Fruit fly (Drosophila melanogaster): Measurements from ENCODE around the gene CG43149.

The CG43149 gene

DNA sequence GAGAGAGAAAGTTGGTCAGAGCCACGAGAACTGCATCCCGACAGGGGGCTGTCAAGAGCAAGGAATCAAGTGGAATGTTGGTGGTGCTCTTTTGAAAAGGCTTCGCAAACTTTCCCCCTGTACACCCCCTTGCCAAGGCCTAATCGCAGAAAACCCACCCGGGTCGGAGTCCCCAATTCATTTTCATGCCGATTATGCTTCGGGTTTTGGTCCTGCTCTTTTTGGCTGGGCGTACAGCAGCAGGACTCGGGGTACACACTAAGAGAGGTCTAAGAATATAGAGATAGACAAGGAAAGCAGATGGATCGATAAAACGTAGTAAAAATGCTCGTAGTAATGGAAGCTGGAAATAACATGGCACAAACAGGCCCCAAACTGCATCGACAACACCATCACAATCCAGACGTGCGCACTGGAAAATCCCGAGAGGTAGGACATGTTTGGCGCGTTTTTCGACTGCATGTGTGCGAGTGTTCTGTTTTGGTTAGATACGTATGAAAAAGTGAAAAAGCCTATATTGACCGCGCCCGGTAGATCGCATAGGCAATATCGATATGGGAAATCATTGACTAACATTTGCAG, 27.8 kb downstream of the CG43149 start (continued):
- TF ChIP-seq CG14860 (GFP tag; IDR thresholded peaks at IDR 0.05; ENCODE audit: partially characterized antibody) (no peak), Eip74EF (GFP tag; optimal IDR thresholded peaks at IDR 0.05) (no peak), CG14710 (tag; optimal IDR thresholded peaks at IDR 0.05) (no peak), CG17361 (GFP tag; IDR thresholded peaks at IDR 0.05) (no peak), MBD-R2 (GFP tag; IDR thresholded peaks at IDR 0.05) (no peak), Trl (optimal IDR thresholded peaks at IDR 0.05) (peak; percentile 20 to 43), Trl (GFP tag; optimal IDR thresholded peaks at IDR 0.05) (no peak), CG32532 (GFP tag; IDR thresholded peaks at IDR 0.05) (no peak), CG1529 (GFP tag; optimal IDR thresholded peaks at IDR 0.05) (no peak), hkb (optimal IDR thresholded peaks at IDR 0.05) (no peak), hkb (GFP tag; IDR thresholded peaks at IDR 0.05) (no peak), tup (GFP tag; optimal IDR thresholded peaks at IDR 0.05) (no peak), NC2α (GFP tag; optimal IDR thresholded peaks at IDR 0.05) (no peak), sr (GFP tag; IDR thresholded peaks at IDR 0.05) (no peak), CG2199 (GFP tag; IDR thresholded peaks at IDR 0.05) (peak; percentile 77; the same call in 2 of the 3 replicates), nerfin-1 (tag; optimal IDR thresholded peaks at IDR 0.05) (peak; percentile 83), GATAe (GFP tag; conservative IDR thresholded peaks at IDR 0.05) (no peak), Tbp (GFP tag; optimal IDR thresholded peaks at IDR 0.05) (no peak), CG5953 (GFP tag; IDR thresholded peaks at IDR 0.05) (no peak), CG13894 (tag; optimal IDR thresholded peaks at IDR 0.05) (peak; percentile 93)

DNA sequence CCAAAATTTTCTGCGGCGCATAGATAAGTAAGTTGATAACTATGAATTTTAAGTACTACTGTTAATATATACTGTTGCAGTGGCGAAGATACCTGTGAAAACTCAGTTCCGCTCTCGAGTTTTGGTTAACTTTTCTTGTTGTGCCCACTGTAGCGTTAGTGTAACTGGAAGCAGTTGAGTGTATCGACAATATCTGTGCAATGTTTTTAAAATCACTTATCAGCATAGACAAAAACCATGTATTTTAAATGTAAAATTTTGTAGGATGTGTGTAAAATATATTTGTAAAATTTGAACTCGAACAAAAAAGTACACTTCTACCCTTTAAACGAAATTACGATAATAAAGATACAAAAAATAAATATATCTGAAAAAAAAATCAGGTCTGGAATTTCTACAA, 28.6 kb downstream of the CG43149 start:
- TF ChIP-seq CG2199 (GFP tag; IDR thresholded peaks at IDR 0.05) (peak; percentile 92), Sry-δ (GFP tag; optimal IDR thresholded peaks at IDR 0.05) (no peak), dpn (GFP tag; optimal IDR thresholded peaks at IDR 0.05) (peak in 1 of 2 experiments; percentile 11), trem (tag; optimal IDR thresholded peaks at IDR 0.05) (peak; percentile 4), jumu (GFP tag; optimal IDR thresholded peaks at IDR 0.05) (no peak), CTCF (GFP tag; optimal IDR thresholded peaks at IDR 0.05) (peak; percentile 48), sens (GFP tag) (peak; percentile 67), cad (GFP tag; optimal IDR thresholded peaks at IDR 0.05) (no peak)

DNA sequence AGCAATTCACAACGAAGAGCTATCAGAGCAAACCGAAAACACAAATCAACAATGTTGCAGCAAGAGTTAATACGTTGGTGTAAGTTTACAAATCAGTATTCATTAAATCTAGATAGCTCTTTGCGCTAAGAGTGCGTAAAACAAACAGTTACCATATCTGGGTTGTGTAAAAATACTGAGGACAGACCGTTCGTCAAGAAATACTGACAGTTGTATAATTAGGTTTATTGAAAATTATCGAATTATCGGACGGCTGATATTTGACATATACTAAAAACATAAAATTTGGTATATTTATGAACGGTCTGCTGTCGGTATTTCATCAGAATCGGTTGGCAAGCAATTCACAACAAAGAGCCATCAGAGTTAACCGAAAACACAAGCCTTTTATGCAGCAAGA, 32.5 kb downstream of the CG43149 start, which contains the start of gene mthl8:
mthl8 (plus strand) TSS at position 360 of the 400 bp plus-strand sequence.
- TF ChIP-seq Hr51 (GFP tag; optimal IDR thresholded peaks at IDR 0.05) (no peak), knrl (GFP tag; IDR thresholded peaks at IDR 0.05; ENCODE audit: partially characterized antibody) (no peak), HmgZ (tag; optimal IDR thresholded peaks at IDR 0.05) (no peak), eve (GFP tag; optimal IDR thresholded peaks at IDR 0.05) (no peak), CG9797 (GFP tag; optimal IDR thresholded peaks at IDR 0.05) (peak; percentile 95), sens (GFP tag) (peak; percentile 78), pzg (GFP tag; optimal IDR thresholded peaks at IDR 0.05) (peak; percentile 80), CG6854 (GFP tag; optimal IDR thresholded peaks at IDR 0.05) (no peak), Sin3A (optimal IDR thresholded peaks at IDR 0.05) (peak; percentile 10), CG8290 (GFP tag; optimal IDR thresholded peaks at IDR 0.05) (peak; percentile 56), CG8290 (tag; optimal IDR thresholded peaks at IDR 0.05) (no peak), tap (tag; optimal IDR thresholded peaks at IDR 0.05) (no peak), sim (GFP tag; IDR thresholded peaks at IDR 0.05) (no peak), CG14710 (tag; optimal IDR thresholded peaks at IDR 0.05) (peak; percentile 47), gfzf (GFP tag; optimal IDR thresholded peaks at IDR 0.05) (peak; percentile 73), TFAM (GFP tag; optimal IDR thresholded peaks at IDR 0.05) (no peak), CG7556 (GFP tag; optimal IDR thresholded peaks at IDR 0.05) (no peak), zen (tag; optimal IDR thresholded peaks at IDR 0.05) (peak; percentile 28), lmd (GFP tag; IDR thresholded peaks at IDR 0.05) (no peak), abd-A (tag; optimal IDR thresholded peaks at IDR 0.05) (peak; percentile 12)
